Worm (Caenorhabditis elegans) whole organism, L2 larva: Measurements from ENCODE around the gene F56F10.1.

Source experiments
- aly-2 ChIP-seq: fragments of 150-350 bp; optimal IDR thresholded peaks from 2 replicates; lab custom pipeline; 2014; ENCODE audit warnings: missing biosample characterization, missing genetic modification characterization
- lin-39 ChIP-seq: fragments of 150-350 bp; optimal IDR thresholded peaks from 2 replicates; lab custom pipeline; 2014; ENCODE audit warnings: missing biosample characterization, missing genetic modification reagents, missing genetic modification characterization
- mab-5 ChIP-seq: fragments of 150-350 bp; optimal IDR thresholded peaks from 2 replicates; lab custom pipeline; 2014; ENCODE audit warnings: missing biosample characterization, missing genetic modification characterization
- nhr-11 ChIP-seq: fragments of 150-350 bp; optimal IDR thresholded peaks from 2 replicates; lab custom pipeline; 2014; ENCODE audit warnings: missing biosample characterization, missing genetic modification characterization
- snpc-4 ChIP-seq: fragments of 150-350 bp; optimal IDR thresholded peaks from 2 replicates; lab custom pipeline; 2014; ENCODE audit warnings: missing biosample characterization, missing genetic modification characterization
- zag-1 ChIP-seq: fragments of 150-350 bp; optimal IDR thresholded peaks from 2 replicates; lab custom pipeline; 2014; ENCODE audit warnings: missing biosample characterization, missing genetic modification characterization
- ztf-4 ChIP-seq: fragments of 150-350 bp; optimal IDR thresholded peaks from 2 replicates; lab custom pipeline; 2014; ENCODE audit warnings: missing biosample characterization, missing genetic modification characterization

ce11 chrX:873634-874033 is 1.2 kb downstream of the F56F10.1 start:
- TF ChIP-seq mab-5 (tag; lab: Kevin White, UChicago) (no peak), ztf-4 (tag; lab: Kevin White, UChicago) (no peak), snpc-4 (tag; lab: Kevin White, UChicago) (no peak), nhr-11 (no peak), lin-39 (tag; lab: Kevin White, UChicago) (no peak), zag-1 (tag; lab: Kevin White, UChicago) (no peak), aly-2 (tag; lab: Kevin White, UChicago) (no peak)
